Worm (Caenorhabditis elegans): ENCODE data around the gene top-2.

Gene top-2

ce11 chrII:11888150-11888549, 13.2 kb downstream of the top-2 start:
- TF ChIP-seq W03F9.2 (tag; optimal IDR thresholded peaks at IDR 0.05) (no peak), him-1 (tag; optimal IDR thresholded peaks at IDR 0.05) (no peak), dao-5 (tag; optimal IDR thresholded peaks at IDR 0.05) (no peak)

- TF ChIP-seq dao-5 (tag; optimal IDR thresholded peaks at IDR 0.05) = no peak
- TF ChIP-seq W03F9.2 (tag; optimal IDR thresholded peaks at IDR 0.05) = no peak
- no peak for TF ChIP-seq him-1 (tag; optimal IDR thresholded peaks at IDR 0.05)
These were observed 14.6 kb downstream of the top-2 start for ce11 chrII:11889420-11890075.

- TF ChIP-seq dao-5 (tag; optimal IDR thresholded peaks at IDR 0.05) (no peak), him-1 (tag; optimal IDR thresholded peaks at IDR 0.05) (no peak), W03F9.2 (tag; optimal IDR thresholded peaks at IDR 0.05) (no peak)
These were observed 15.6 kb downstream of the top-2 start for ce11 chrII:11890596-11890995.

- TF ChIP-seq W03F9.2 (tag; optimal IDR thresholded peaks at IDR 0.05) = no peak
These were observed 18.4 kb downstream of the top-2 start, which contains the start of gene ZK930.2 for ce11 chrII:11893323-11893722. ZK930.2 (minus strand) TSS chrII:11893423.

DNA sequence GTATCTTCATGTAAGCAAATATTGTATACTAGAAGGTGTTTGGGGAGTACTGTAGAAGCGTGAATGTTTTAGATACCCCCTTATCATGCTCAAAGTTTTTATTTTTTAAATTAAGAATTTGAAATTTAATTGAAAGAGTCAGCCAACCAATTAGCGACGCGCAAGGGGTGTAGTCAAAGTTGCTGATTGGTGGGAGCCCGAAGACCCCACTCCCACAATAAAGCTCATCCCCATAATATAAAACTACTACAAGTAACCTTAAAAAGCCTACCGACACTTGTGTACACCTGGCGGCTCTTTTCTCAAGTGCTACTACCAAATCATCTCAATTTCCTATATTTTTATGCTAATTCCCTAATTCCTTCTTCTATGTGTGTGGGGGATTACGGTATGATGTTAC, 24.8 kb downstream of the top-2 start:
- TF ChIP-seq W03F9.2 (tag; optimal IDR thresholded peaks at IDR 0.05) = no peak
- TF ChIP-seq him-1 (tag; optimal IDR thresholded peaks at IDR 0.05) = no peak
- TF ChIP-seq dao-5 (tag; optimal IDR thresholded peaks at IDR 0.05) = no peak

ce11 chrII:11901110-11901509, 26.2 kb downstream of the top-2 start, which contains the start of gene vab-23:
vab-23 (minus strand) TSS chrII:11901210.
- no peak for TF ChIP-seq dao-5 (tag; optimal IDR thresholded peaks at IDR 0.05)
- no peak for TF ChIP-seq W03F9.2 (tag; optimal IDR thresholded peaks at IDR 0.05)
- TF ChIP-seq him-1 (tag; optimal IDR thresholded peaks at IDR 0.05) = no peak

- TF ChIP-seq dao-5 (tag; optimal IDR thresholded peaks at IDR 0.05) (no peak), him-1 (tag; optimal IDR thresholded peaks at IDR 0.05) (no peak), W03F9.2 (tag; optimal IDR thresholded peaks at IDR 0.05) (no peak)
These were observed 27.3 kb downstream of the top-2 start for ce11 chrII:11902203-11902602.

DNA sequence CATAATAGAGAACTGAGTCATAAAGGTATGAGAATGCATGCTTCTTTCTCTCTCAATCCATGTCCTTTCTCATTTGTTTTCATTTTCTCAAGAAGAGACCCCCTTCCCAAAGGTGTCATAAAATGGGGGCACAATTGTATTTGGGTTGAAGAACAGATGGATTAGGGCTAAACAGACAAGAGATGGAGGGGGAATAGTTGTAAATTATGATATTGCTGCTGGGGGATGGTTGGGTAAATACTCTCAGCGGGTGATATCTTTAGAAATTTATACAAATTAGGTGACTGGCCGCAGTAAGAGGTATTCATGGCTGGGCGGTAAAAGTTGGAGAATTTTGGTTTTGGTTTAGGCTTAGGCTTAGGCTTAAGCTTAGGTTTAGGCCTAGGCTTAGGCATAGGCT, 30.1 kb downstream of the top-2 start:
- TF ChIP-seq W03F9.2 (tag; optimal IDR thresholded peaks at IDR 0.05) (no peak), dao-5 (tag; optimal IDR thresholded peaks at IDR 0.05) (no peak), him-1 (tag; optimal IDR thresholded peaks at IDR 0.05) (no peak)

DNA sequence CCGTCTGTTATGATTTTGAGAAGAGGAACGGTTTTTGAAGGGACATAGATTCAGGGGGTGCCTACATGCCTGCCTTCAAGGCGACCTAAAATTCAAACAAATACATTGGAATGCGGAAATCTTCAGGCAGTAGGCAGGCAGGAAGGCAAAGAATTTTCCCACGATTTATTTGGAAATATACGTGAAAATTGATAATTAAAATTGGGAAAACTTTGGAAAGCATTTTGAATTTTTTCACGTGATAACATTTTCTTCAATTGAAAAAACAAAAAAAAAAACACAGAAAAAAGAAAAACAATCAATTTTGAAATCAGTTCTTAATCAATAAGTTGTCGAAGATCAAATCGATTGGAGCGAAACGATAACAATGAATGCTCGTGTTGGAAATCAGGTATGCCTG, 31.3 kb downstream of the top-2 start, which contains the start of gene ZK930.4:
TSS of gene ZK930.4 (plus strand) at position 301 of the 400 bp plus-strand sequence.
- TF ChIP-seq him-1 (tag; optimal IDR thresholded peaks at IDR 0.05) = no peak

ce11 chrII:11910569-11910968, 35.6 kb downstream of the top-2 start:
- TF ChIP-seq him-1 (tag; optimal IDR thresholded peaks at IDR 0.05) (no peak), W03F9.2 (tag; optimal IDR thresholded peaks at IDR 0.05) (no peak)

DNA sequence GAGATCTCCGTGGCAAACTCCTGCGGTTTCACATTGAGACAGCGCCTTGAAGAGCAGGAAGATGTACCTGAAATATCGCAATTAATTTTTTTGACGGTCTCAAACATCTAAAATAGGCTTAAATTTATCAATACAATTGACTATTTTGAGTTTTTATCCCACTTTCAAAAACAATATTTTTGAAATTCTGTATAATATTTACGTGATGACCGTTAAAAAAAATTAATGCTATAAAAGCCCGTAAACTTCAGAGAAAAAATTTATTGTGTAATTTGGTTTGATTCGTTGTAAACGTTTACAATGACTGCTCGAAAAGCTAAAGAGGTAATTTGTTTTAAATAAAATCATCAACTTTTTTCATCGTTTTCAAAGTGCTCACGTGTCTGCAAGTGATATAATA, 39.4 kb downstream of the top-2 start, which contains the start of gene ZK930.7:
TSS of gene ZK930.7 (plus strand) at position 301 of the 400 bp plus-strand sequence.
- TF ChIP-seq W03F9.2 (tag; optimal IDR thresholded peaks at IDR 0.05) = no peak
- TF ChIP-seq dao-5 (tag; optimal IDR thresholded peaks at IDR 0.05) = no peak
- no peak for TF ChIP-seq him-1 (tag; optimal IDR thresholded peaks at IDR 0.05)

DNA sequence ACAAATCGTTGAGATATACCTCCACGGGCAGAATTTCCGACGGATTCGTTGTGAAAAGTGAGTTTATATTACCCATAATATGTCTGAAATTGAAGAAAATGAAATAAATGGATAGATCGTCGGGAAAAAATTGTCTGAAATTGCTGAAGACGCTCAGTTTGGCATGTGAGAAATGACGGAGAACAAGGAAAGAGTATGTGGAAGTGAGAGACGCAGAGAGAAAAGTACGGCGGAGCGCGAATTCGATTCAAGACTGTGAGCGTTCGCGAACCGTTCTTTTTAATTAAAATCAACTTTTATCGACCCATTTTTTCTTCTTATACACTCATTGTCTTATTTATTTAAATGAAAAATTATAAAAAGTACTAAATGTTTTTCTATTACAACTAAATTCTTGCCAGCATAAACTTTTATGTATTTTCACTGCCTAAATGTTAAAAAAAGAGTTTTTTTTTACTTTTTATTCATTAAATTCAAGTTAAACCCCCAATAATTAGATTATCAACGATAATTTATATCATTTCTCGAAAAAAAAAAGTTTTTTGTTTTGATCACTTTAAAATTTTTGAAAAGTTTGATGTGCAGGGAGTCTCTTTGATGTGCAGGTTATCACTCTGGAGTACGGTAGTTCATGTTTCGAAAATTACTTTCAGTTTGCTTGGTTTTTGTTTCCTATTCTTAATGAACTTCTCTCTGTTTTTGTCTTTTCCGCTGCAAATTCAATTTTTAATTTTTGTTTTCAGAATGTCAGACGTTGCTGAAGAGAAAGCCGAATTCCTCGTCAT, 41.0 kb downstream of the top-2 start, which contains the start of the genes vps-15 and hmg-12:
TSS of gene vps-15 (minus strand) at position 83 of the 785 bp plus-strand sequence.
TSS of gene hmg-12 (plus strand) at position 744 of the 785 bp plus-strand sequence.
- TF ChIP-seq W03F9.2 (tag; optimal IDR thresholded peaks at IDR 0.05) = peak; percentile 47
- TF ChIP-seq him-1 (tag; optimal IDR thresholded peaks at IDR 0.05) = no peak

DNA sequence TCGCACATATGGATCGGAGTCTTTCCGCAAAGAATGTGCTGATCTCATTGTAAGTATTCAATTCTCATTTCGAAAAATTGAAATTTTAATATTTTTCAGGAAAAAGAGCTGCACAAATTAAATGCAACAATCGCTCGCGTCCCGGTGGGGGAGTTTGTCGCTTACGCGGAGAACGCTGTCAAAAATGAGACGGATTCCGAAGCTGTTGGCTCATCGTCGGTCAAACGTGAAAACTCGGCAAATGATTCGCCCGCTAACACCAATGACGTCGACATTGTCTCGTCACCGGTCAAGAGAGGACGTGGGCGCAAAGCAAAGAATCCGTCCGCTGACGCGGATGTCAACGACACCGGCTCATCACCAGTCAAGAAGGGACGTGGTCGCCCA, 41.6 kb downstream of the top-2 start:
- no peak for TF ChIP-seq dao-5 (tag; optimal IDR thresholded peaks at IDR 0.05)

- TF ChIP-seq him-1 (tag; optimal IDR thresholded peaks at IDR 0.05) = no peak
- TF ChIP-seq W03F9.2 (tag; optimal IDR thresholded peaks at IDR 0.05) = no peak
- TF ChIP-seq dao-5 (tag; optimal IDR thresholded peaks at IDR 0.05) = no peak
These were observed 42.0 kb downstream of the top-2 start for ce11 chrII:11916945-11917344.
